Worm (Caenorhabditis elegans) whole organism, L1 larva: ENCODE measurements around the gene col-179.
A peak's percentile ranks its signal among the peaks of the same experiment; 100 is the strongest.

Source experiments
- dsc-1 ChIP-seq: sonication (generic microtip); optimal IDR thresholded peaks from 2 replicates; lab custom pipeline; 2016; ENCODE audit warnings: mild to moderate bottlenecking, missing genetic modification characterization, missing compliant biosample characterization
- efl-3 ChIP-seq: fragments of 200-800 bp; sonication (Bioruptor generic); optimal IDR thresholded peaks from 2 replicates; lab custom pipeline; 2018; ENCODE audit warnings: mild to moderate bottlenecking, missing genetic modification characterization, missing compliant biosample characterization
- elt-2 ChIP-seq: sonication (generic microtip); optimal IDR thresholded peaks from 2 replicates; lab custom pipeline; 2016; ENCODE audit warnings: missing genetic modification characterization, mild to moderate bottlenecking, inconsistent platforms, missing compliant biosample characterization, missing genetic modification reagents
- lin-39 ChIP-seq: fragments of 150-350 bp; optimal IDR thresholded peaks from 2 replicates; lab custom pipeline; 2014; ENCODE audit warnings: missing biosample characterization, missing genetic modification reagents, missing genetic modification characterization
- mep-1 ChIP-seq: fragments of 150-350 bp; optimal IDR thresholded peaks from 2 replicates; lab custom pipeline; 2014; ENCODE audit warnings: missing biosample characterization, missing genetic modification characterization
- nhr-11 ChIP-seq: fragments of 150-350 bp; optimal IDR thresholded peaks from 2 replicates; lab custom pipeline; 2014; ENCODE audit warnings: missing biosample characterization, missing genetic modification characterization
- nhr-19 ChIP-seq: fragments of 200-800 bp; sonication (Bioruptor generic); conservative IDR thresholded peaks from 2 replicates; pipeline ENCODE4 v1.3.6; 2022; ENCODE audit warnings: missing genetic modification characterization, missing compliant biosample characterization
- nhr-76 ChIP-seq: sonication (generic microtip); optimal IDR thresholded peaks from 2 replicates; lab custom pipeline; 2017; ENCODE audit warnings: missing biosample characterization, missing genetic modification characterization
- rnt-1 ChIP-seq: sonication (generic microtip); optimal IDR thresholded peaks from 2 replicates; lab custom pipeline; 2016; ENCODE audit warnings: mild to moderate bottlenecking, missing genetic modification characterization, moderate library complexity, missing compliant biosample characterization
- skn-1 ChIP-seq: fragments of 150-350 bp; optimal IDR thresholded peaks from 2 replicates; lab custom pipeline; 2014; ENCODE audit warnings: missing biosample characterization, missing genetic modification characterization
- unc-86 ChIP-seq: sonication (generic microtip); optimal IDR thresholded peaks from 2 replicates; lab custom pipeline; 2016; ENCODE audit warnings: missing genetic modification characterization, missing compliant biosample characterization
- xbp-1 ChIP-seq: sonication (generic microtip); optimal IDR thresholded peaks from 2 replicates; lab custom pipeline; 2016; ENCODE audit warnings: missing genetic modification characterization, missing compliant biosample characterization

The col-179 gene

ce11 chrX:11250983-11251382 lies 49.7 kb downstream of the col-179 start (continued):
- no peak for TF ChIP-seq skn-1 (tag; lab: Kevin White, UChicago)
- TF ChIP-seq mep-1: no peak
- no peak for TF ChIP-seq dsc-1 (tag; lab: Kevin White, UChicago)
- TF ChIP-seq rnt-1 (tag; lab: Kevin White, UChicago): no peak
- no peak for TF ChIP-seq lin-39
- TF ChIP-seq xbp-1 (tag; lab: Kevin White, UChicago): no peak
- no peak for TF ChIP-seq nhr-11
- TF ChIP-seq nhr-76 (tag; lab: Kevin White, UChicago): no peak
- no peak for TF ChIP-seq unc-86 (tag; lab: Kevin White, UChicago)
- TF ChIP-seq nhr-19: no peak

ce11 chrX:11251928-11252327 lies 50.7 kb downstream of the col-179 start:
- TF ChIP-seq efl-3 (no peak), elt-2 (tag; lab: Kevin White, UChicago) (peak; percentile 66)
